Fruit fly (Drosophila melanogaster): ENCODE measurements around the gene CG13678.
A peak's percentile ranks its signal among the peaks of the same experiment; 100 is the strongest.

Gene CG13678

DNA sequence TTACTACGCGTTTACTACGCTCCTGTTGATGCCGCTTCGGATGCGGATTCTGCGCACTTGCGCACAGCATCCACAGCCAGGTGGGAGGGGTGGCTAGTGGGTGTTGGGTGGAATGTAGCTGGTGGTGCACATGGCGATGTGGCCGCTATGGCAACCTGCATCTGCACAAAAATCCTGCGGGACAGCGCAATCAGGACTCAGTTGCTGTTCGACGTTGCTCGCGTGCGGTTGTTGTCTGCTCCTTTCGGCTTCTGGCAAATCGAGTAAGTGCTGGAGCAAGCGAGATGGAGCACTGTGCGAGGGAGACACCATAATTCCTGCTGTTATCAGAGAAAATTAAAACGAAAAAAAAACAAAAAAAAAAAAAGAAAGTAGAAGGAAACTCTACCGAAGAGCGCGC, 19.0 kb downstream of the CG13678 start:
- TF ChIP-seq eg (GFP tag; IDR thresholded peaks at IDR 0.05): peak; percentile 63; the same call in 1 of the 3 replicates
- peak; percentile 41 for TF ChIP-seq CG7368 (GFP tag; optimal IDR thresholded peaks at IDR 0.05)
- TF ChIP-seq CG31627 (GFP tag; optimal IDR thresholded peaks at IDR 0.05): no peak
- TF ChIP-seq pdm3 (GFP tag; optimal IDR thresholded peaks at IDR 0.05): no peak
- no peak for TF ChIP-seq fd85E (GFP tag; optimal IDR thresholded peaks at IDR 0.05)
- no peak for TF ChIP-seq CG1621 (tag; optimal IDR thresholded peaks at IDR 0.05)
- TF ChIP-seq CG11762 (GFP tag; optimal IDR thresholded peaks at IDR 0.05; ENCODE audit: insufficient read depth): no peak
- TF ChIP-seq cyc (GFP tag; optimal IDR thresholded peaks at IDR 0.05): no peak
- no peak for TF ChIP-seq CG8319 (GFP tag; optimal IDR thresholded peaks at IDR 0.05)
- no peak for TF ChIP-seq svp (GFP tag)
- TF ChIP-seq CG9139 (GFP tag; optimal IDR thresholded peaks at IDR 0.05): no peak
- no peak for TF ChIP-seq CG10631 (GFP tag; optimal IDR thresholded peaks at IDR 0.05)
- TF ChIP-seq Gug (GFP tag; IDR thresholded peaks at IDR 0.05): no peak
- no peak for TF ChIP-seq Lpt (GFP tag; optimal IDR thresholded peaks at IDR 0.05)
- TF ChIP-seq CG16779 (tag; optimal IDR thresholded peaks at IDR 0.05): no peak
- TF ChIP-seq CG8632 (GFP tag; optimal IDR thresholded peaks at IDR 0.05): no peak
- no peak for TF ChIP-seq Hr4 (GFP tag; optimal IDR thresholded peaks at IDR 0.05)
- no peak for TF ChIP-seq Met (GFP tag; optimal IDR thresholded peaks at IDR 0.05)
- no peak for TF ChIP-seq Ets96B (tag; optimal IDR thresholded peaks at IDR 0.05)
- no peak for TF ChIP-seq Sox102F (GFP tag; optimal IDR thresholded peaks at IDR 0.05)
- TF ChIP-seq CG6792 (GFP tag; optimal IDR thresholded peaks at IDR 0.05): no peak
- peak; percentile 35; the same call in 1 of the 3 replicates for TF ChIP-seq CG6163 (GFP tag; IDR thresholded peaks at IDR 0.05)
- no peak for TF ChIP-seq acj6 (GFP tag; optimal IDR thresholded peaks at IDR 0.05)
- no peak for TF ChIP-seq lz (GFP tag; optimal IDR thresholded peaks at IDR 0.05)
- no peak for TF ChIP-seq CG11294 (GFP tag; IDR thresholded peaks at IDR 0.05)
- TF ChIP-seq Eip78C (GFP tag): peak; percentile 39
- TF ChIP-seq CG6808 (GFP tag; optimal IDR thresholded peaks at IDR 0.05): peak; percentile 23
- no peak for TF ChIP-seq CG6276 (GFP tag; optimal IDR thresholded peaks at IDR 0.05)
- no peak for TF ChIP-seq salr (GFP tag; optimal IDR thresholded peaks at IDR 0.05)
- no peak for TF ChIP-seq dsx (GFP tag; optimal IDR thresholded peaks at IDR 0.05; ENCODE audit: poor library complexity, severe bottlenecking)
- TF ChIP-seq CG10669 (GFP tag; optimal IDR thresholded peaks at IDR 0.05): no peak
- TF ChIP-seq CG8119 (GFP tag; IDR thresholded peaks at IDR 0.05): no peak
- TF ChIP-seq Ets21C (GFP tag; optimal IDR thresholded peaks at IDR 0.05): no peak
- TF ChIP-seq ss (GFP tag; optimal IDR thresholded peaks at IDR 0.05): peak in 1 of 2 experiments; percentile 21
- TF ChIP-seq Hr39 (GFP tag; optimal IDR thresholded peaks at IDR 0.05): no peak
- TF ChIP-seq CG6854 (GFP tag; optimal IDR thresholded peaks at IDR 0.05): no peak
- TF ChIP-seq CG3919 (GFP tag; optimal IDR thresholded peaks at IDR 0.05): no peak
- no peak for TF ChIP-seq Blimp-1 (GFP tag; optimal IDR thresholded peaks at IDR 0.05)
- TF ChIP-seq CG32006 (GFP tag; optimal IDR thresholded peaks at IDR 0.05): no peak
- no peak for TF ChIP-seq vri (GFP tag; optimal IDR thresholded peaks at IDR 0.05)
- no peak for TF ChIP-seq achi (GFP tag; optimal IDR thresholded peaks at IDR 0.05)
